Worm (Caenorhabditis elegans): ENCODE measurements around the gene ent-1.

The ent-1 gene

ce11 chrIV:11636409-11636723, 18.9 kb downstream of the ent-1 start, which contains the start of gene F58B3.6 (continued):
- peak; percentile 83 for TF ChIP-seq dve-1 (tag; optimal IDR thresholded peaks at IDR 0.05; ENCODE audit: insufficient read depth)
- peak; percentile 96 for TF ChIP-seq hlh-30 (tag; optimal IDR thresholded peaks at IDR 0.05; ENCODE audit: insufficient read depth)
- no peak for TF ChIP-seq tra-1 (GFP tag; IDR thresholded peaks at IDR 0.05)
- no peak for TF ChIP-seq nhr-102 (tag; optimal IDR thresholded peaks at IDR 0.05)
- TF ChIP-seq nhr-11 (tag; optimal IDR thresholded peaks at IDR 0.05): peak; percentile 37
- TF ChIP-seq zag-1 (tag; optimal IDR thresholded peaks at IDR 0.05): no peak
- no peak for TF ChIP-seq Y105C5A.15 (GFP tag; IDR thresholded peaks at IDR 0.05)
- no peak for TF ChIP-seq nhr-237 (tag; optimal IDR thresholded peaks at IDR 0.05)
- no peak for TF ChIP-seq F37D6.2 (tag; optimal IDR thresholded peaks at IDR 0.05)
- no peak for TF ChIP-seq ceh-82 (tag; optimal IDR thresholded peaks at IDR 0.05)
- no peak for TF ChIP-seq ZK337.2 (GFP tag; IDR thresholded peaks at IDR 0.05)
- no peak for TF ChIP-seq ama-1 (optimal IDR thresholded peaks at IDR 0.05)
- TF ChIP-seq mdt-29 (GFP tag; IDR thresholded peaks at IDR 0.05): no peak
- no peak for TF ChIP-seq cey-2 (tag; optimal IDR thresholded peaks at IDR 0.05; ENCODE audit: borderline replicate concordance, insufficient read depth)
- no peak for TF ChIP-seq ces-1 (GFP tag; optimal IDR thresholded peaks at IDR 0.05)
- no peak for TF ChIP-seq nhr-48 (tag; optimal IDR thresholded peaks at IDR 0.05)
- no peak for TF ChIP-seq unc-39 (tag; optimal IDR thresholded peaks at IDR 0.05)
- no peak for TF ChIP-seq Y5F2A.4 (GFP tag; optimal IDR thresholded peaks at IDR 0.05)
- no peak for TF ChIP-seq snpc-4 (tag; optimal IDR thresholded peaks at IDR 0.05)
- TF ChIP-seq arid-1 (GFP tag; conservative IDR thresholded peaks at IDR 0.05): no peak
- no peak for TF ChIP-seq Y75B8A.6 (GFP tag; IDR thresholded peaks at IDR 0.05)
- TF ChIP-seq F44E2.7 (GFP tag; IDR thresholded peaks at IDR 0.05): no peak
- TF ChIP-seq mep-1 (tag; optimal IDR thresholded peaks at IDR 0.05): peak; percentile 30
- no peak for TF ChIP-seq zfp-2 (tag; optimal IDR thresholded peaks at IDR 0.05)
- TF ChIP-seq aha-1 (tag): peak; percentile 62
- peak in 1 of 2 experiments; percentile 64 for TF ChIP-seq mdl-1 (tag; optimal IDR thresholded peaks at IDR 0.05)
- TF ChIP-seq set-16 (GFP tag; IDR thresholded peaks at IDR 0.05): no peak
- no peak for TF ChIP-seq unc-62 (GFP tag; optimal IDR thresholded peaks at IDR 0.05 in 1 of 2)
- no peak for TF ChIP-seq unc-62 (tag; optimal IDR thresholded peaks at IDR 0.05)
- TF ChIP-seq T20F7.1 (GFP tag; optimal IDR thresholded peaks at IDR 0.05): no peak
- TF ChIP-seq hif-1 (tag; optimal IDR thresholded peaks at IDR 0.05): no peak
- TF ChIP-seq zip-11 (GFP tag; IDR thresholded peaks at IDR 0.05): no peak
- TF ChIP-seq daf-16 (GFP tag; optimal IDR thresholded peaks at IDR 0.05): peak in 1 of 2 experiments; percentile 2
- no peak for TF ChIP-seq daf-16 (tag; optimal IDR thresholded peaks at IDR 0.05)
- no peak for TF ChIP-seq daf-19 (GFP tag; conservative IDR thresholded peaks at IDR 0.05)
- no peak for TF ChIP-seq ceh-20 (GFP tag; IDR thresholded peaks at IDR 0.05)
- TF ChIP-seq nhr-10 (tag; optimal IDR thresholded peaks at IDR 0.05): no peak
- no peak for TF ChIP-seq ZK546.5 (tag; optimal IDR thresholded peaks at IDR 0.05)
- TF ChIP-seq php-3 (GFP tag; IDR thresholded peaks at IDR 0.05): no peak
- no peak for TF ChIP-seq F49E8.2 (tag; optimal IDR thresholded peaks at IDR 0.05; ENCODE audit: borderline replicate concordance)
- no peak for TF ChIP-seq dmd-6 (GFP tag; IDR thresholded peaks at IDR 0.05)
- TF ChIP-seq spr-3 (GFP tag; optimal IDR thresholded peaks at IDR 0.05): no peak
- TF ChIP-seq jun-1 (tag; optimal IDR thresholded peaks at IDR 0.05): no peak
- no peak for TF ChIP-seq lin-1 (GFP tag; IDR thresholded peaks at IDR 0.05)
- no peak for TF ChIP-seq nhr-41 (GFP tag; IDR thresholded peaks at IDR 0.05)
- TF ChIP-seq lim-7 (GFP tag; IDR thresholded peaks at IDR 0.05): no peak
- TF ChIP-seq nhr-76 (tag; optimal IDR thresholded peaks at IDR 0.05): no peak
- no peak for TF ChIP-seq spr-1 (tag; optimal IDR thresholded peaks at IDR 0.05)
- TF ChIP-seq sdz-12 (GFP tag; optimal IDR thresholded peaks at IDR 0.05): no peak
- no peak for TF ChIP-seq daf-8 (GFP tag; IDR thresholded peaks at IDR 0.05)
- TF ChIP-seq rbr-2 (tag; optimal IDR thresholded peaks at IDR 0.05): no peak
- TF ChIP-seq fkh-10 (GFP tag; optimal IDR thresholded peaks at IDR 0.05): no peak
- TF ChIP-seq ctbp-1 (GFP tag; IDR thresholded peaks at IDR 0.05): no peak
- no peak for TF ChIP-seq dpl-1 (GFP tag; optimal IDR thresholded peaks at IDR 0.05)

All from whole organism, L4 larva.